Worm (Caenorhabditis elegans): ENCODE measurements around the gene nhr-34.

DNA sequence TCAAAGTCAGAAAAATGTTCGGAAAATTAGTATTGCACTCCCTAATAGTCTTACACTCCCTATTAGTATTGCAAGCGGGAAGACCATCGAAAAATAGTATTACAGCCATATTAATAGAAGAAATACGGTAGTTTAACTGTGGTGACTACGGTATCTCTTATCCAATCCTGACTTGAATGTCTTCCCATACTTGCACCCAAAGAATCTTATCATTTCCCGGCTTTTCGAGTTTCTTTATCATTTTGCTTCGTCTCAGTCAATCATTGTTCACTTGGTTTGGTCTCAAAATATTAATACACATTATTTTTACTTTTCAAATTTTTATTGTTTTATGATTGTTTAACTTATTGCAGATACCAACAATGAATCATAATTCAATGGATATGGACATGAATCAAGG is 22.3 kb downstream of the nhr-34 start, which contains the start of gene F58G6.3:
- TF ChIP-seq efl-1 (GFP tag; optimal IDR thresholded peaks at IDR 0.05) (no peak), ama-1 (optimal IDR thresholded peaks at IDR 0.05) (no peak), ama-1 (GFP tag; optimal IDR thresholded peaks at IDR 0.05) (no peak), B0261.1 (tag; optimal IDR thresholded peaks at IDR 0.05) (no peak), aptf-3 (GFP tag; IDR thresholded peaks at IDR 0.05) (no peak), snpc-4 (GFP tag; optimal IDR thresholded peaks at IDR 0.05) (no peak), snpc-4 (tag; optimal IDR thresholded peaks at IDR 0.05) (no peak), ets-4 (GFP tag; optimal IDR thresholded peaks at IDR 0.05) (no peak), aptf-2 (GFP tag; conservative IDR thresholded peaks at IDR 0.05) (no peak), B0336.3 (GFP tag; IDR thresholded peaks at IDR 0.05) (no peak), Y67H2A.10 (GFP tag; conservative IDR thresholded peaks at IDR 0.05) (no peak)

Data from whole organism, young adult.